Worm (Caenorhabditis elegans) whole organism, L2 larva: ENCODE data around the gene gfi-1.

Source experiments
- C34F6.9 ChIP-seq: fragments of 150-350 bp; optimal IDR thresholded peaks from 2 replicates; lab custom pipeline; 2014; ENCODE audit warnings: missing biosample characterization, missing genetic modification characterization
- F13H6.1 ChIP-seq: sonication (generic microtip); optimal IDR thresholded peaks from 2 replicates; lab custom pipeline; 2016; ENCODE audit warnings: missing genetic modification characterization, missing compliant biosample characterization
- R02D3.7 ChIP-seq: fragments of 150-350 bp; optimal IDR thresholded peaks from 2 replicates; lab custom pipeline; 2014; ENCODE audit warnings: missing biosample characterization, missing genetic modification characterization
- Y55F3AM.14 ChIP-seq: fragments of 200-800 bp; sonication (Bioruptor generic); optimal IDR thresholded peaks from 2 replicates; lab custom pipeline; 2018; ENCODE audit warnings: mild to moderate bottlenecking, missing genetic modification characterization, missing compliant biosample characterization
- ZK546.5 ChIP-seq: sonication (generic microtip); optimal IDR thresholded peaks from 2 replicates; lab custom pipeline; 2017; ENCODE audit warnings: missing biosample characterization, missing genetic modification characterization
- alr-1 ChIP-seq: fragments of 150-350 bp; optimal IDR thresholded peaks from 2 replicates; lab custom pipeline; 2014; ENCODE audit warnings: missing biosample characterization, missing genetic modification characterization
- aly-2 ChIP-seq: fragments of 150-350 bp; optimal IDR thresholded peaks from 2 replicates; lab custom pipeline; 2014; ENCODE audit warnings: missing biosample characterization, missing genetic modification characterization
- ama-1 ChIP-seq: fragments of 150-350 bp; optimal IDR thresholded peaks from 2 replicates; lab custom pipeline; 2018; ENCODE audit warnings: inconsistent platforms
- blmp-1 ChIP-seq: sonication (generic microtip); optimal IDR thresholded peaks from 2 replicates; lab custom pipeline; 2017; ENCODE audit warnings: missing genetic modification characterization, mild to moderate bottlenecking, missing compliant biosample characterization, antibody characterized with exemption, moderate library complexity; ENCODE audit not compliant: insufficient read depth
- ceh-16 ChIP-seq: fragments of 150-350 bp; optimal IDR thresholded peaks from 2 replicates; lab custom pipeline; 2014; ENCODE audit warnings: missing biosample characterization, missing genetic modification characterization
- ceh-82 ChIP-seq: fragments of 150-350 bp; optimal IDR thresholded peaks from 2 replicates; lab custom pipeline; 2014; ENCODE audit warnings: missing biosample characterization, missing genetic modification characterization
- crh-2 ChIP-seq: sonication (generic microtip); optimal IDR thresholded peaks from 2 replicates; lab custom pipeline; 2017; ENCODE audit warnings: missing biosample characterization, missing genetic modification characterization
- dmd-4 ChIP-seq: sonication (generic microtip); optimal IDR thresholded peaks from 2 replicates; lab custom pipeline; 2017; ENCODE audit warnings: missing biosample characterization, missing genetic modification characterization
- egl-27 ChIP-seq: sonication (generic microtip); optimal IDR thresholded peaks from 3 replicates; lab custom pipeline; 2017; ENCODE audit warnings: missing biosample characterization, missing genetic modification reagents, missing genetic modification characterization
- elt-1 ChIP-seq: fragments of 150-350 bp; optimal IDR thresholded peaks from 2 replicates; lab custom pipeline; 2014; ENCODE audit warnings: missing biosample characterization, missing genetic modification characterization
- elt-3 ChIP-seq: sonication (generic microtip); optimal IDR thresholded peaks from 2 replicates; lab custom pipeline; 2017; ENCODE audit warnings: missing biosample characterization, missing genetic modification characterization
- fos-1 ChIP-seq: fragments of 150-350 bp; optimal IDR thresholded peaks from 2 replicates; lab custom pipeline; 2014; ENCODE audit warnings: missing biosample characterization, missing genetic modification characterization
- gmeb-1 ChIP-seq: fragments of 150-350 bp; optimal IDR thresholded peaks from 2 replicates; lab custom pipeline; 2014; ENCODE audit warnings: missing biosample characterization, missing genetic modification characterization
- lin-11 ChIP-seq: fragments of 150-350 bp; sonication (generic microtip); optimal IDR thresholded peaks from 2 replicates; lab custom pipeline; 2014; ENCODE audit warnings: missing biosample characterization, missing genetic modification characterization, inconsistent platforms, mixed read lengths
- lin-13 ChIP-seq: fragments of 150-350 bp; optimal IDR thresholded peaks from 2 replicates; lab custom pipeline; 2014; ENCODE audit warnings: missing biosample characterization, missing genetic modification reagents, missing genetic modification characterization
- lin-39 ChIP-seq: fragments of 150-350 bp; optimal IDR thresholded peaks from 2 replicates; lab custom pipeline; 2014; ENCODE audit warnings: missing biosample characterization, missing genetic modification reagents, missing genetic modification characterization
- lsy-2 ChIP-seq, 2 experiments: fragments of 150-350 bp in 1 of 2; sonication (generic microtip) in 1 of 2; optimal IDR thresholded peaks; 2 replicates each; lab custom pipeline; 2014 to 2017; ENCODE audit warnings: missing biosample characterization in 2 of 2, missing genetic modification characterization in 2 of 2
- mab-5 ChIP-seq: fragments of 150-350 bp; optimal IDR thresholded peaks from 2 replicates; lab custom pipeline; 2014; ENCODE audit warnings: missing biosample characterization, missing genetic modification characterization
- mbf-1 ChIP-seq: sonication (generic microtip); optimal IDR thresholded peaks from 2 replicates; lab custom pipeline; 2017; ENCODE audit warnings: missing biosample characterization, missing genetic modification characterization
- mdl-1 ChIP-seq, 2 experiments: fragments of 150-350 bp in 1 of 2; sonication (generic microtip) in 1 of 2; optimal IDR thresholded peaks; 2 replicates each; lab custom pipeline; 2017; ENCODE audit warnings: missing biosample characterization in 2 of 2, missing genetic modification characterization in 2 of 2
- nhr-10 ChIP-seq: sonication (generic microtip); optimal IDR thresholded peaks from 2 replicates; lab custom pipeline; 2017; ENCODE audit warnings: missing biosample characterization, missing genetic modification characterization
- nhr-11 ChIP-seq: fragments of 150-350 bp; optimal IDR thresholded peaks from 2 replicates; lab custom pipeline; 2014; ENCODE audit warnings: missing biosample characterization, missing genetic modification characterization
- nhr-12 ChIP-seq: fragments of 150-350 bp; optimal IDR thresholded peaks from 2 replicates; lab custom pipeline; 2014; ENCODE audit warnings: missing biosample characterization, missing genetic modification characterization
- nhr-129 ChIP-seq: fragments of 150-350 bp; optimal IDR thresholded peaks from 2 replicates; lab custom pipeline; 2014; ENCODE audit warnings: missing biosample characterization, missing genetic modification characterization
- nhr-21 ChIP-seq: fragments of 150-350 bp; optimal IDR thresholded peaks from 2 replicates; lab custom pipeline; 2014; ENCODE audit warnings: missing biosample characterization, missing genetic modification characterization
- nhr-23 ChIP-seq: fragments of 150-350 bp; optimal IDR thresholded peaks from 2 replicates; lab custom pipeline; 2014; ENCODE audit warnings: missing biosample characterization, missing genetic modification reagents, missing genetic modification characterization
- nhr-237 ChIP-seq: fragments of 150-350 bp; optimal IDR thresholded peaks from 2 replicates; lab custom pipeline; 2014; ENCODE audit warnings: missing biosample characterization, missing genetic modification characterization
- nhr-25 ChIP-seq: fragments of 150-350 bp; sonication (generic microtip); optimal IDR thresholded peaks from 3 replicates; lab custom pipeline; 2014; ENCODE audit warnings: missing biosample characterization, missing genetic modification characterization
- nhr-6 ChIP-seq: fragments of 150-350 bp; optimal IDR thresholded peaks from 2 replicates; lab custom pipeline; 2014; ENCODE audit warnings: missing biosample characterization, missing genetic modification characterization
- nhr-77 ChIP-seq: fragments of 150-350 bp; optimal IDR thresholded peaks from 2 replicates; lab custom pipeline; 2014; ENCODE audit warnings: missing biosample characterization, missing genetic modification characterization
- peb-1 ChIP-seq: fragments of 150-350 bp; optimal IDR thresholded peaks from 2 replicates; lab custom pipeline; 2014; ENCODE audit warnings: missing biosample characterization, missing genetic modification characterization
- sem-4 ChIP-seq: fragments of 150-350 bp; optimal IDR thresholded peaks from 2 replicates; lab custom pipeline; 2014; ENCODE audit warnings: missing biosample characterization, missing genetic modification reagents, missing genetic modification characterization
- skn-1 ChIP-seq: sonication (generic microtip); optimal IDR thresholded peaks from 2 replicates; lab custom pipeline; 2017; ENCODE audit warnings: missing biosample characterization, missing genetic modification characterization
- sma-3 ChIP-seq: sonication (generic microtip); optimal IDR thresholded peaks from 2 replicates; lab custom pipeline; 2016; ENCODE audit warnings: missing genetic modification reagents, missing genetic modification characterization, missing compliant biosample characterization
- sma-9 ChIP-seq, 2 experiments: fragments of 150-350 bp in 1 of 2; sonication (generic microtip) in 1 of 2; optimal IDR thresholded peaks; 2 replicates each; lab custom pipeline; 2014 to 2016; ENCODE audit warnings: missing genetic modification characterization in 2 of 2, mild to moderate bottlenecking in 1 of 2, missing biosample characterization in 1 of 2, missing compliant biosample characterization in 1 of 2, missing genetic modification reagents in 1 of 2, moderate library complexity in 1 of 2
- snpc-4 ChIP-seq: fragments of 150-350 bp; optimal IDR thresholded peaks from 2 replicates; lab custom pipeline; 2014; ENCODE audit warnings: missing biosample characterization, missing genetic modification characterization
- unc-39 ChIP-seq: fragments of 150-350 bp; optimal IDR thresholded peaks from 2 replicates; lab custom pipeline; 2014; ENCODE audit warnings: missing biosample characterization, missing genetic modification characterization
- unc-55 ChIP-seq: fragments of 150-350 bp; sonication (generic microtip); optimal IDR thresholded peaks from 3 replicates; lab custom pipeline; 2014; ENCODE audit warnings: missing biosample characterization, missing genetic modification reagents, missing genetic modification characterization
- unc-62 ChIP-seq: fragments of 150-350 bp; optimal IDR thresholded peaks from 2 replicates; lab custom pipeline; 2014; ENCODE audit warnings: missing biosample characterization, missing genetic modification reagents, missing genetic modification characterization
- zag-1 ChIP-seq: fragments of 150-350 bp; optimal IDR thresholded peaks from 2 replicates; lab custom pipeline; 2014; ENCODE audit warnings: missing biosample characterization, missing genetic modification characterization
- ztf-1 ChIP-seq: fragments of 200-800 bp; sonication (Bioruptor generic); conservative IDR thresholded peaks from 2 replicates; pipeline ENCODE4 v1.3.6; 2022; ENCODE audit warnings: missing genetic modification characterization, missing compliant biosample characterization
- ztf-11 ChIP-seq: sonication (generic microtip); optimal IDR thresholded peaks from 2 replicates; lab custom pipeline; 2017; ENCODE audit warnings: missing biosample characterization, missing genetic modification characterization
- ztf-4 ChIP-seq: fragments of 150-350 bp; optimal IDR thresholded peaks from 2 replicates; lab custom pipeline; 2014; ENCODE audit warnings: missing biosample characterization, missing genetic modification characterization

gfi-1 gene

DNA sequence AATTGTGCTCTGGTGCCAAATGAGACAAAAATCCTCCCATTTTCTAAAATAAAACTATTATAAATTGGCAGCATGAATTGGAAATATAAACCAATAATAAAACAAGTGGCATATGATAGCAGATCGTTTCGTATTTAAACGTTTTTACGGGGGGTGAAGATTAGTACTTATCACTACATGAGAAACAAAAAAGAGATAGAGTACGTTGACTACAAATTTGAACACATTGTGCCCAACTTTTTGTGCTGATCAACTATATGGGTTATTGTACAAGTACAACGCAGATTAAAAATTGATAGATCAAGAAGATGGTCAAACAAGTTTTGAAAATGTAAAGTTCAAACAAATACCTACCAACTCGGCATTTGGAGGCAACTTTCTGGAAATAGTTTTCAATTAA, 31.2 kb downstream of the gfi-1 start:
- TF ChIP-seq sma-9 (GFP tag; optimal IDR thresholded peaks at IDR 0.05; lab: Kevin White, UChicago): no peak
- TF ChIP-seq sma-9 (tag; optimal IDR thresholded peaks at IDR 0.05; lab: Kevin White, UChicago): no peak
- no peak for TF ChIP-seq Y55F3AM.14
- TF ChIP-seq sem-4: no peak
- TF ChIP-seq aly-2 (tag; lab: Kevin White, UChicago): no peak
- TF ChIP-seq lin-11: no peak
- no peak for TF ChIP-seq unc-62
- TF ChIP-seq sma-3 (GFP tag; lab: Kevin White, UChicago): no peak
- TF ChIP-seq ztf-11: no peak
- no peak for TF ChIP-seq ZK546.5
- TF ChIP-seq snpc-4 (tag; lab: Kevin White, UChicago): no peak
- no peak for TF ChIP-seq lin-13 (GFP tag; lab: Kevin White, UChicago)
- no peak for TF ChIP-seq nhr-10
- TF ChIP-seq dmd-4: no peak
- TF ChIP-seq nhr-237 (tag; lab: Kevin White, UChicago): no peak

DNA sequence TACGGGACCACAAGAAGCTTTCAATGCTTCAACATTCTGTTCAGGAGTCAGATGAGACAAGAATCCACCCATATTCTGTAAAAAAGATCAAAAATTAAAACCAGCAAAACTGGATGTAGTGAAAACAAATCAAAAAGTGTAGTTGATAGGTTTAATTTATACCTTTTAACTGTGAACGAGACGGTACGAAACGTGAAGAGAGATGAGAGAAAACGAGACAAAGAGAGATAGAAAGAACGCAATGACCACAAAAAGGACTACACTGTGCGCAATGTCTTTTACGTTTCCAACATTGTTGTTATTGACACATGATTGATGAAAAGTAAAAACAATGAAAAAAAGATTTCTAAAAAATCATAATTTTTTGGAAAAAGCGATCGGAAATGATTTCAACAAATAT, 34.1 kb downstream of the gfi-1 start, which contains the start of gene cest-33:
Gene cest-33, minus strand, starts transcription at position 75 of the 400 bp plus-strand sequence.
- TF ChIP-seq nhr-10 (no peak), snpc-4 (tag; lab: Kevin White, UChicago) (no peak), R02D3.7 (no peak), crh-2 (tag; lab: Kevin White, UChicago) (peak; percentile 41), ZK546.5 (no peak), ztf-4 (no peak), gmeb-1 (tag; lab: Kevin White, UChicago) (no peak), ama-1 (lab: Kevin White, UChicago) (no peak), C34F6.9 (tag; lab: Kevin White, UChicago) (no peak), nhr-129 (tag; lab: Kevin White, UChicago) (no peak), nhr-12 (tag; lab: Kevin White, UChicago) (no peak), lin-11 (no peak), F13H6.1 (tag; lab: Kevin White, UChicago) (peak; percentile 58), lin-39 (no peak), nhr-6 (no peak), mab-5 (tag; lab: Kevin White, UChicago) (no peak), nhr-77 (tag; lab: Kevin White, UChicago) (no peak), peb-1 (tag; lab: Kevin White, UChicago) (no peak), elt-1 (tag; lab: Kevin White, UChicago) (no peak), sma-9 (GFP tag; optimal IDR thresholded peaks at IDR 0.05; lab: Kevin White, UChicago) (peak; percentile 62), sma-9 (tag; optimal IDR thresholded peaks at IDR 0.05; lab: Kevin White, UChicago) (no peak), ztf-11 (no peak), fos-1 (tag; lab: Kevin White, UChicago) (peak; percentile 8), nhr-25 (tag; lab: Kevin White, UChicago) (peak; percentile 36), lsy-2 (tag; optimal IDR thresholded peaks at IDR 0.05; lab: Kevin White, UChicago) (no peak), nhr-23 (tag; lab: Kevin White, UChicago) (no peak), unc-62 (no peak), zag-1 (tag; lab: Kevin White, UChicago) (no peak), Y55F3AM.14 (no peak), nhr-21 (peak; percentile 23), mdl-1 (tag; optimal IDR thresholded peaks at IDR 0.05; lab: Kevin White, UChicago) (no peak), dmd-4 (no peak), ztf-1 (GFP tag; lab: Robert Waterston, UW) (no peak), aly-2 (tag; lab: Kevin White, UChicago) (no peak), nhr-237 (tag; lab: Kevin White, UChicago) (no peak), elt-3 (no peak), sem-4 (no peak), alr-1 (tag; lab: Kevin White, UChicago) (no peak), skn-1 (tag; lab: Kevin White, UChicago) (no peak), unc-39 (tag; lab: Kevin White, UChicago) (no peak), sma-3 (GFP tag; lab: Kevin White, UChicago) (peak; percentile 18), ceh-82 (tag; lab: Kevin White, UChicago) (no peak), egl-27 (tag; lab: Kevin White, UChicago) (no peak), nhr-11 (no peak), blmp-1 (peak; percentile 33), mbf-1 (tag; lab: Kevin White, UChicago) (no peak), lin-13 (GFP tag; lab: Kevin White, UChicago) (no peak), unc-55 (GFP tag; lab: Kevin White, UChicago) (no peak), ceh-16 (tag; lab: Kevin White, UChicago) (no peak)
